Worm (Caenorhabditis elegans): ENCODE data around the gene fat-3.
"Not testable (repeated sequence)": the region's sequence is repeated elsewhere in the genome, so short reads cannot be mapped to it uniquely, and the experiment has no call there.

Gene fat-3

DNA sequence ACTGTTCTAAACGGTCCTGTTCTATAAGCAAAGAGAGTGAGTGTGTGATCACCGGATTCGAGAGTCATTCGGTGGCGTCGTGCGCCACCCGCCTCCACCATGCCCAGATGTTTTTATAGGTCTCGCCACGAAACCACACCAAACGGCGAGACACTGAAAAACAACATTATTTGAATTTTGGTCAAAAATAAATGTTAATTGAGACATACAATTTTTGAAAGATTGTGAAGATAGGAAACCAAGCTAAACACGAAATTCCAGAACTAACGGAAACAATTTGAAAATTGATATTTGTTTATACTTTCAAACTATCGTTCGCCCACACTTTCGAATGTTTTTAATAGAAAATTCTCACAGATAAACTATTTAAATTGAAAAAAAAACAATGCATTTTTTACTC is 21.7 kb downstream of the fat-3 start, which contains the start of gene catp-6:
Gene catp-6 (minus strand): TSS at position 101 of the 400 bp plus-strand sequence.
- TF ChIP-seq ref-1 (GFP tag; conservative IDR thresholded peaks at IDR 0.05): no peak
- no peak for TF ChIP-seq tab-1 (GFP tag; IDR thresholded peaks at IDR 0.05)
- no peak for TF ChIP-seq ztf-29 (GFP tag; IDR thresholded peaks at IDR 0.05)
- TF ChIP-seq T22C8.4 (GFP tag; IDR thresholded peaks at IDR 0.05): no peak
- no peak for TF ChIP-seq flt-1 (GFP tag; IDR thresholded peaks at IDR 0.05)
- TF ChIP-seq cog-1 (tag; optimal IDR thresholded peaks at IDR 0.05): no peak

DNA sequence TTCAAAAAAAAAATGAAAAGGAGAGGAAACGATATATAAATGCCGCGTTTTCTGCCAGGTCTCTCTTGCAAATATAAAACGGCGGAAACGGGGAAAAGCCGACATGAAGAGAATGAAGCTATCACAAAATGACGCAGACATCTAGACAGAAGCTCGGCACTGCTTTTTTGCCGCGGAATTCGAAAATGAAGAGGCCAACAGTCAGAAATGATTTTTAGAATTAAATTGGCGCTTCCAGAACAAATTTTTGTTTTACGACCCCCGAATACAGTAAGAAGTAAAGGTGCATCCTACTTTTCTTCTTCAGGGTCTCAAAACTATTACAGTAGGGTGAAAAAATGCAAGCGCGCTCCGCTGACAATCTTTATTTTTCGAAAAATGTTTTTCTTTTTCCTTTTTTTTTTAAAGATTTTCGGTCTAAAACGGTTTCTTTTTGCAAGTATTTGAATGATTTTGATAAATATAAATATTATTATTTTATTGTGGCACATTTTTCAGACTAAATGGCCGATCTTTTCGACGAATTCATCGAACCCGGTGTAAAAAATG is 22.4 kb downstream of the fat-3 start, which contains the start of gene mtr-4:
Gene mtr-4 (plus strand): TSS at position 499 of the 549 bp plus-strand sequence.
- TF ChIP-seq ztf-29 (GFP tag; IDR thresholded peaks at IDR 0.05): peak; percentile 64; the same call in 1 of the 2 replicates
- no peak for TF ChIP-seq med-1 (GFP tag; optimal IDR thresholded peaks at IDR 0.05; ENCODE audit: insufficient read depth)

- TF ChIP-seq med-1 (GFP tag; optimal IDR thresholded peaks at IDR 0.05; ENCODE audit: insufficient read depth): no peak
- TF ChIP-seq T22C8.4 (GFP tag; IDR thresholded peaks at IDR 0.05): no peak
- TF ChIP-seq klf-2 (GFP tag; conservative IDR thresholded peaks at IDR 0.05): no peak
- no peak for TF ChIP-seq tab-1 (GFP tag; IDR thresholded peaks at IDR 0.05)
Measured at ce11 chrIV:9832586-9832985, 29.8 kb downstream of the fat-3 start, which contains the start of gene kin-21. TSS of gene kin-21 (plus strand) at chrIV:9832886.

- no peak for TF ChIP-seq tab-1 (GFP tag; IDR thresholded peaks at IDR 0.05)
- TF ChIP-seq med-1 (GFP tag; optimal IDR thresholded peaks at IDR 0.05; ENCODE audit: insufficient read depth): no peak
- no peak for TF ChIP-seq flt-1 (GFP tag; IDR thresholded peaks at IDR 0.05)
- TF ChIP-seq ref-1 (GFP tag; conservative IDR thresholded peaks at IDR 0.05): no peak
- TF ChIP-seq cog-1 (tag; optimal IDR thresholded peaks at IDR 0.05): no peak
- no peak for TF ChIP-seq T22C8.4 (GFP tag; IDR thresholded peaks at IDR 0.05)
- no peak for TF ChIP-seq ztf-23 (GFP tag; IDR thresholded peaks at IDR 0.05)
- no peak for TF ChIP-seq ztf-29 (GFP tag; IDR thresholded peaks at IDR 0.05)
- no peak for TF ChIP-seq klf-2 (GFP tag; conservative IDR thresholded peaks at IDR 0.05)
Measured at ce11 chrIV:9833337-9833736, 30.5 kb downstream of the fat-3 start.

ce11 chrIV:9836317-9836716 is 33.5 kb downstream of the fat-3 start, which contains the start of gene msp-81:
TSS of gene msp-81 (minus strand) at chrIV:9836417.
- no peak for TF ChIP-seq med-1 (GFP tag; optimal IDR thresholded peaks at IDR 0.05; ENCODE audit: insufficient read depth)
- TF ChIP-seq cog-1 (tag; optimal IDR thresholded peaks at IDR 0.05): no peak
- no peak for TF ChIP-seq tab-1 (GFP tag; IDR thresholded peaks at IDR 0.05)
- TF ChIP-seq T22C8.4 (GFP tag; IDR thresholded peaks at IDR 0.05): no peak
- TF ChIP-seq ref-1 (GFP tag; conservative IDR thresholded peaks at IDR 0.05): no peak
- TF ChIP-seq ztf-29 (GFP tag; IDR thresholded peaks at IDR 0.05): no peak
- no peak for TF ChIP-seq ztf-23 (GFP tag; IDR thresholded peaks at IDR 0.05)
- TF ChIP-seq flt-1 (GFP tag; IDR thresholded peaks at IDR 0.05): no peak
- no peak for TF ChIP-seq klf-2 (GFP tag; conservative IDR thresholded peaks at IDR 0.05)

DNA sequence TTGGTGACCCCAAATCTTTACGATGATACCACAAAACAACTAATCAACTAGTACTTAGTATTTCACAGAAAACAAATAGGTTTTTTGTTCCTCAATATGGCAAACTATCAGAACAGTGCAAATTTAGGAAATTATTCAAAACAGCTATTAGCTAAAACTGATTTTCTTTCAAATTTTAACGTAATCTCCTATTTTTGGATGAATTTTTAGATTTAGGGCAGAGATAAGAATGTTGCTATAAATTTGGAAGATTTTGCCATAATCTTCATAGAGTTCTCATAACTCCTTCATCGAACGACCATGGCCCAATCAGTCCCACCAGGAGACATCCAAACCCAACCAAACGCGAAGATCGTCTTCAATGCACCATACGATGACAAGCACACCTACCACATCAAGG is 34.5 kb downstream of the fat-3 start, which contains the start of gene msp-10:
Gene msp-10 (plus strand): TSS at position 301 of the 400 bp plus-strand sequence.
- TF ChIP-seq T22C8.4, flt-1, ztf-29 (GFP tag; IDR thresholded peaks at IDR 0.05): not testable (repeated sequence)

- TF ChIP-seq ref-1 (GFP tag; conservative IDR thresholded peaks at IDR 0.05): no peak
- no peak for TF ChIP-seq ztf-29 (GFP tag; IDR thresholded peaks at IDR 0.05)
- no peak for TF ChIP-seq T22C8.4 (GFP tag; IDR thresholded peaks at IDR 0.05)
- TF ChIP-seq flt-1 (GFP tag; IDR thresholded peaks at IDR 0.05): no peak
- no peak for TF ChIP-seq klf-2 (GFP tag; conservative IDR thresholded peaks at IDR 0.05)
- TF ChIP-seq tab-1 (GFP tag; IDR thresholded peaks at IDR 0.05): no peak
- no peak for TF ChIP-seq cog-1 (tag; optimal IDR thresholded peaks at IDR 0.05)
- no peak for TF ChIP-seq ztf-23 (GFP tag; IDR thresholded peaks at IDR 0.05)
- no peak for TF ChIP-seq med-1 (GFP tag; optimal IDR thresholded peaks at IDR 0.05; ENCODE audit: insufficient read depth)
Measured at ce11 chrIV:9840984-9841590, 38.3 kb downstream of the fat-3 start, which contains the start of the genes kin-24 and msp-56. TSS of gene kin-24 (minus strand) at chrIV:9841084. TSS of gene msp-56 (plus strand) at chrIV:9841540.

- TF ChIP-seq ztf-23 (GFP tag; IDR thresholded peaks at IDR 0.05): no peak
- TF ChIP-seq ztf-29 (GFP tag; IDR thresholded peaks at IDR 0.05): no peak
- TF ChIP-seq T22C8.4 (GFP tag; IDR thresholded peaks at IDR 0.05): no peak
- no peak for TF ChIP-seq cog-1 (tag; optimal IDR thresholded peaks at IDR 0.05)
- TF ChIP-seq ref-1 (GFP tag; conservative IDR thresholded peaks at IDR 0.05): no peak
- no peak for TF ChIP-seq tab-1 (GFP tag; IDR thresholded peaks at IDR 0.05)
Measured at ce11 chrIV:9842071-9842470, 39.2 kb downstream of the fat-3 start, which contains the start of gene K07F5.17. TSS of gene K07F5.17 (plus strand) at chrIV:9842371.

DNA sequence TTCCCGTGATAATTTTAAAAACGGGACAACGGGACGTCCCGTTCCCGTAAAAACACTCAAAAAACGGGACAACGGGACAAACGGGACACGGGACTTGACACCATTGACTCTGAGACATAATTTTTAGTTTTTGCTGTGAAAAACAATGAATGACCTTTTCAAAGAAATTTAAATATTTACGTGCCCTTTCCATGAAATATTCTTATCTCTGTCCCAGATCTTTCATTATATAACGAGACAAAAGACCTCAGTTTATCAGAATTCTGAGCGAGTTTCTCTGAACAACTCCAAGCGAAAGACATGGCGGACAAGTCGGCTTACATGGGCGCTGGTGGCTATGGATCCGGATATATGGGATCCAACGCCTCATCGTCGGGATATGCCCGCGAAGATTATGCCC is 40.9 kb downstream of the fat-3 start, which contains the start of gene nspd-2:
Gene nspd-2 (plus strand): TSS at position 301 of the 400 bp plus-strand sequence.
- no peak for TF ChIP-seq ztf-29 (GFP tag; IDR thresholded peaks at IDR 0.05)

DNA sequence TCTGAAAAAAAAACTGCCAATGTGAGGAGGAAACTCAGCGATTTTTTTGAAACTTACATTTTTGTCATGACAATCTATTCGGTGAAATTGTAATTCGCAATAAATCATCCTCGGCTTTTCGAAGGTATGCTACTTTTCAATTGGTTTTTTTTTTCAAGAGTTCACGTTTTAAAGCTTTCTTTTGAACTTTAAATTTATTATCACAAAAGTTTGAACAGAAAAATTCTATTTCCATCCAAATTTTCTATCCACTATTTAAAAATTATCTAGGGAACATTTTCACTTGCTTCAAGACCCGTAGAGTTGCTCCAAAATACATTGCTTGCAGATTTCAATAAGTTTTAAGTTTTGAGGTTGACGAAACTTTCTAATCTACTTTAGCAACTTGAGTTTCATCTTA is 43.8 kb downstream of the fat-3 start, which contains the start of gene K07F5.6:
Gene K07F5.6 (minus strand): TSS at position 101 of the 400 bp plus-strand sequence.
- TF ChIP-seq ref-1 (GFP tag; conservative IDR thresholded peaks at IDR 0.05) (no peak), tab-1 (GFP tag; IDR thresholded peaks at IDR 0.05) (no peak), klf-2 (GFP tag; conservative IDR thresholded peaks at IDR 0.05) (no peak), med-1 (GFP tag; optimal IDR thresholded peaks at IDR 0.05; ENCODE audit: insufficient read depth) (no peak), T22C8.4 (GFP tag; IDR thresholded peaks at IDR 0.05) (no peak), ztf-23 (GFP tag; IDR thresholded peaks at IDR 0.05) (no peak), cog-1 (tag; optimal IDR thresholded peaks at IDR 0.05) (no peak), ztf-29 (GFP tag; IDR thresholded peaks at IDR 0.05) (no peak), flt-1 (GFP tag; IDR thresholded peaks at IDR 0.05) (no peak)
